Fruit fly (Drosophila melanogaster) whole organism, prepupa: Measurements from ENCODE around the gene Hecw.

Experiments
- CG1621 ChIP-seq: fragments of 200-800 bp; sonication (Bioruptor generic); optimal IDR thresholded peaks from 3 replicates; lab custom pipeline; 2018; ENCODE audit warnings: missing biosample characterization, mild to moderate bottlenecking, missing genetic modification characterization
- CG6792 ChIP-seq: fragments of 200-800 bp; sonication (Bioruptor generic); optimal IDR thresholded peaks from 3 replicates; lab custom pipeline; 2016; ENCODE audit warnings: missing biosample characterization, missing genetic modification characterization
- CG6854 ChIP-seq: fragments of 200-800 bp; sonication (Bioruptor generic); optimal IDR thresholded peaks from 2 replicates; lab custom pipeline; 2017; ENCODE audit warnings: missing biosample characterization, mild to moderate bottlenecking, missing genetic modification characterization
- Eip93F ChIP-seq: fragments of 200-800 bp; sonication (Bioruptor generic); optimal IDR thresholded peaks from 2 replicates; lab custom pipeline; 2016; ENCODE audit warnings: missing biosample characterization, mild to moderate bottlenecking, missing genetic modification characterization
- Ets96B ChIP-seq: fragments of 200-800 bp; optimal IDR thresholded peaks from 2 replicates; lab custom pipeline; 2019; ENCODE audit warnings: missing biosample characterization, mild to moderate bottlenecking, missing genetic modification characterization, moderate library complexity
- Gug ChIP-seq: fragments of 200-800 bp; sonication (Bioruptor generic); IDR thresholded peaks from 2 replicates; pipeline ENCODE4 v1.3.6; 2022; ENCODE audit warnings: missing biosample characterization, missing genetic modification characterization
- Hr4 ChIP-seq: fragments of 200-800 bp; sonication (Bioruptor generic); optimal IDR thresholded peaks from 3 replicates; lab custom pipeline; 2016; ENCODE audit warnings: missing biosample characterization, missing genetic modification characterization
- Sox15 ChIP-seq: fragments of 200-800 bp; sonication (Bioruptor generic); optimal IDR thresholded peaks from 3 replicates; lab custom pipeline; 2016; ENCODE audit warnings: missing biosample characterization, missing genetic modification characterization
- acj6 ChIP-seq: fragments of 200-800 bp; sonication (Bioruptor generic); optimal IDR thresholded peaks from 3 replicates; lab custom pipeline; 2016; ENCODE audit warnings: missing biosample characterization, missing genetic modification characterization
- esn ChIP-seq: fragments of 200-800 bp; sonication (Bioruptor generic); optimal IDR thresholded peaks from 2 replicates; lab custom pipeline; 2016; ENCODE audit warnings: missing biosample characterization, mild to moderate bottlenecking, missing genetic modification characterization, moderate library complexity
- pdm3 ChIP-seq: fragments of 200-800 bp; sonication (Bioruptor generic); optimal IDR thresholded peaks from 3 replicates; lab custom pipeline; 2016; ENCODE audit warnings: missing biosample characterization, missing genetic modification characterization
- spab ChIP-seq: fragments of 200-800 bp; sonication (Bioruptor generic); optimal IDR thresholded peaks from 2 replicates; lab custom pipeline; 2017; ENCODE audit warnings: missing biosample characterization, mild to moderate bottlenecking, missing genetic modification characterization, missing genetic modification reagents

DNA sequence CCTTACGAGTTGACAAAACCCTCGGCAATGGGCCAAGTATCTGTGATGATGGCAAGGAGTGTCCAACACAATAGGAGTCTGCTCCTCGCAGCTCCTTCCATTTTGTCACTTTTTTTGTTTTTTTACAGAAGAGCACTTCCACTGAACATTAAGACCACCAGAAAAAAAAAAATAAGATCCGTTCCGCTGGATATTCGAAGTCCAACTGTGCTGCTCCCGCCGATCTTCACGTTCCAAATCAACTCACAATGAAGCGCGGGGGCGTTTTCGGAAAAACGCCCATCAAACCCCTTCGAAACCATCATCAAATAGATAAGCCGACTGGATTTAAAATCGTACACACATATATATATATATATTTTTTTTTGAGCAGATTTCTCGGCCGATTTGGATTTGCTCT lies 37.5 kb upstream of the Hecw start, which contains the start of gene Cubn:
- TF ChIP-seq CG6854 (GFP tag; lab: Kevin White, UChicago) (no peak), Sox15 (GFP tag; lab: Kevin White, UChicago) (no peak), CG6792 (no peak), spab (GFP tag; lab: Kevin White, UChicago) (no peak), Eip93F (GFP tag; lab: Kevin White, UChicago) (no peak), acj6 (no peak), esn (GFP tag; lab: Kevin White, UChicago) (no peak), CG1621 (tag; lab: Kevin White, UChicago) (no peak), Hr4 (no peak), pdm3 (GFP tag; lab: Kevin White, UChicago) (no peak), Ets96B (tag; lab: Kevin White, UChicago) (no peak), Gug (GFP tag; lab: Robert Waterston, UW) (no peak)
